Fruit fly (Drosophila melanogaster): Measurements from ENCODE around the gene Uba4.

Gene Uba4

dm6 chr2L:8535394-8536176, 18.4 kb downstream of the Uba4 start (continued):
- TF ChIP-seq Hr4 (GFP tag; optimal IDR thresholded peaks at IDR 0.05) (peak; percentile 88), dsx (GFP tag; optimal IDR thresholded peaks at IDR 0.05; ENCODE audit: poor library complexity, severe bottlenecking) (peak; percentile 84), CG10631 (GFP tag; optimal IDR thresholded peaks at IDR 0.05) (peak; percentile 92), CG32006 (GFP tag; optimal IDR thresholded peaks at IDR 0.05) (peak; percentile 97), CG34406 (GFP tag; optimal IDR thresholded peaks at IDR 0.05) (peak; percentile 93), CG8119 (GFP tag; IDR thresholded peaks at IDR 0.05) (peak; percentile 87; the same call in 2 of the 3 replicates), Gug (GFP tag; IDR thresholded peaks at IDR 0.05) (peak; percentile 85; the same call in 1 of the 2 replicates), CG3919 (GFP tag; optimal IDR thresholded peaks at IDR 0.05) (peak; percentile 92), salr (GFP tag; optimal IDR thresholded peaks at IDR 0.05) (peak; percentile 53 to 95), Ets21C (GFP tag; optimal IDR thresholded peaks at IDR 0.05) (peak; percentile 51), svp (GFP tag) (peak; percentile 82), fd59A (GFP tag; optimal IDR thresholded peaks at IDR 0.05) (peak; percentile 80), dac (GFP tag; optimal IDR thresholded peaks at IDR 0.05) (peak; percentile 83), CG6792 (GFP tag; optimal IDR thresholded peaks at IDR 0.05) (peak; percentile 90), CG15336 (GFP tag; IDR thresholded peaks at IDR 0.05) (peak; percentile 83; the same call in 1 of the 2 replicates), CG3032 (tag; optimal IDR thresholded peaks at IDR 0.05) (peak; percentile 94), CG7368 (GFP tag; optimal IDR thresholded peaks at IDR 0.05) (peak; percentile 59), net (GFP tag; optimal IDR thresholded peaks at IDR 0.05) (peak; percentile 86), Smox (GFP tag; optimal IDR thresholded peaks at IDR 0.05) (peak; percentile 80), Ets96B (tag; optimal IDR thresholded peaks at IDR 0.05) (peak; percentile 89), lz (GFP tag; optimal IDR thresholded peaks at IDR 0.05) (peak; percentile 84)

- TF ChIP-seq net (GFP tag; optimal IDR thresholded peaks at IDR 0.05) = no peak
- peak; percentile 70 for TF ChIP-seq vri (GFP tag; optimal IDR thresholded peaks at IDR 0.05)
- peak; percentile 52 for TF ChIP-seq svp (GFP tag)
Observed at dm6 chr2L:8538449-8539050, 21.3 kb downstream of the Uba4 start.

dm6 chr2L:8541469-8542233, 24.4 kb downstream of the Uba4 start, which contains the start of gene Sema1a:
Sema1a (plus strand) TSS chr2L:8542147.
- peak; percentile 56; the same call in 1 of the 2 replicates for TF ChIP-seq CG15336 (GFP tag; IDR thresholded peaks at IDR 0.05)
- TF ChIP-seq fd59A (GFP tag; optimal IDR thresholded peaks at IDR 0.05) = no peak
- TF ChIP-seq Eip78C (GFP tag) = peak; percentile 77
- TF ChIP-seq CG3919 (GFP tag; optimal IDR thresholded peaks at IDR 0.05) = peak; percentile 76
- peak; percentile 63 for TF ChIP-seq Sox14 (GFP tag; optimal IDR thresholded peaks at IDR 0.05)
- peak; percentile 30 for TF ChIP-seq Met (GFP tag; optimal IDR thresholded peaks at IDR 0.05)
- peak; percentile 51 for TF ChIP-seq CG6854 (GFP tag; optimal IDR thresholded peaks at IDR 0.05)
- no peak for TF ChIP-seq CG10631 (GFP tag; optimal IDR thresholded peaks at IDR 0.05)
- TF ChIP-seq CG11902 (GFP tag; optimal IDR thresholded peaks at IDR 0.05) = peak; percentile 32
- TF ChIP-seq topi (GFP tag; optimal IDR thresholded peaks at IDR 0.05) = peak; percentile 38
- TF ChIP-seq CG6808 (GFP tag; optimal IDR thresholded peaks at IDR 0.05) = peak; percentile 7
- peak; percentile 65 for TF ChIP-seq CG6276 (GFP tag; optimal IDR thresholded peaks at IDR 0.05)
- no peak for TF ChIP-seq Sox15 (GFP tag; optimal IDR thresholded peaks at IDR 0.05)
- peak; percentile 29 for TF ChIP-seq acj6 (GFP tag; optimal IDR thresholded peaks at IDR 0.05)
- TF ChIP-seq OdsH (GFP tag; optimal IDR thresholded peaks at IDR 0.05) = peak; percentile 35
- peak; percentile 75 for TF ChIP-seq Sox102F (GFP tag; optimal IDR thresholded peaks at IDR 0.05)
- TF ChIP-seq cyc (GFP tag; optimal IDR thresholded peaks at IDR 0.05) = peak; percentile 36
- TF ChIP-seq Eip93F (GFP tag; optimal IDR thresholded peaks at IDR 0.05) = no peak
- no peak for TF ChIP-seq CG9139 (GFP tag; optimal IDR thresholded peaks at IDR 0.05)
- TF ChIP-seq svp (GFP tag) = peak; percentile 79
- TF ChIP-seq spab (GFP tag; optimal IDR thresholded peaks at IDR 0.05) = no peak
- no peak for TF ChIP-seq achi (GFP tag; optimal IDR thresholded peaks at IDR 0.05)
- TF ChIP-seq CG8319 (GFP tag; optimal IDR thresholded peaks at IDR 0.05) = peak; percentile 11
- peak; percentile 90 for TF ChIP-seq Hr4 (GFP tag; optimal IDR thresholded peaks at IDR 0.05)
- TF ChIP-seq vri (GFP tag; optimal IDR thresholded peaks at IDR 0.05) = peak; percentile 23
- no peak for TF ChIP-seq CG1621 (tag; optimal IDR thresholded peaks at IDR 0.05)
- peak; percentile 65 for TF ChIP-seq CG4318 (GFP tag; optimal IDR thresholded peaks at IDR 0.05)
- peak; percentile 75 for TF ChIP-seq dac (GFP tag; optimal IDR thresholded peaks at IDR 0.05)
- no peak for TF ChIP-seq Blimp-1 (GFP tag; optimal IDR thresholded peaks at IDR 0.05)
